Worm (Caenorhabditis elegans): ENCODE data around the gene F54G2.1.

Gene F54G2.1

ce11 chrX:2688583-2689220 lies 24.5 kb upstream of the F54G2.1 start, which contains the start of gene T14G11.1 (continued):
- TF ChIP-seq lag-1 (GFP tag; IDR thresholded peaks at IDR 0.05) (no peak), mes-4 (tag; optimal IDR thresholded peaks at IDR 0.05) (no peak), nhr-80 (tag; optimal IDR thresholded peaks at IDR 0.05) (peak; percentile 30), sptf-2 (GFP tag; optimal IDR thresholded peaks at IDR 0.05) (no peak), C17E4.6 (GFP tag; IDR thresholded peaks at IDR 0.05) (no peak), Y67H2A.10 (GFP tag; conservative IDR thresholded peaks at IDR 0.05) (no peak), ztf-22 (GFP tag; optimal IDR thresholded peaks at IDR 0.05) (no peak), zim-3 (tag; optimal IDR thresholded peaks at IDR 0.05) (no peak), F33H1.4 (GFP tag; IDR thresholded peaks at IDR 0.05) (peak; percentile 74), ztf-25 (GFP tag; IDR thresholded peaks at IDR 0.05) (no peak), tbp1 (GFP tag; optimal IDR thresholded peaks at IDR 0.05) (no peak)

ce11 chrX:2687174-2687573 lies 23.0 kb upstream of the F54G2.1 start, which contains the start of gene immt-1:
Gene immt-1 (minus strand): TSS chrX:2687184.
- TF ChIP-seq gei-17 (GFP tag; optimal IDR thresholded peaks at IDR 0.05) (no peak), dox-1 (GFP tag; IDR thresholded peaks at IDR 0.05) (peak; percentile 84), nhr-80 (tag; optimal IDR thresholded peaks at IDR 0.05) (peak; percentile 93), egl-18 (GFP tag; IDR thresholded peaks at IDR 0.05) (0 out of 2 replicates have a peak, but pooled peaks have one; percentile 43), Y67H2A.10 (GFP tag; conservative IDR thresholded peaks at IDR 0.05) (no peak), tbp1 (GFP tag; optimal IDR thresholded peaks at IDR 0.05) (peak; percentile 32), nfyb-1 (GFP tag; IDR thresholded peaks at IDR 0.05) (0 out of 2 replicates have a peak, but pooled peaks have one; percentile 21), ceh-27 (GFP tag; optimal IDR thresholded peaks at IDR 0.05) (peak; percentile 74), F49E8.2 (tag; optimal IDR thresholded peaks at IDR 0.05; ENCODE audit: insufficient read depth) (no peak), snpc-4 (GFP tag; optimal IDR thresholded peaks at IDR 0.05) (peak; percentile 58), snpc-4 (tag; optimal IDR thresholded peaks at IDR 0.05) (peak in 2 of 4 experiments; percentile 36 to 47), lin-54 (GFP tag; optimal IDR thresholded peaks at IDR 0.05) (peak; percentile 31), rcor-1 (GFP tag; IDR thresholded peaks at IDR 0.05) (peak; percentile 40; the same call in 1 of the 2 replicates), K12H6.12 (tag; optimal IDR thresholded peaks at IDR 0.05) (peak; percentile 62), cebp-1 (GFP tag; IDR thresholded peaks at IDR 0.05) (no peak), cebp-1 (tag; optimal IDR thresholded peaks at IDR 0.05) (peak; percentile 67), egrh-3 (GFP tag; IDR thresholded peaks at IDR 0.05) (no peak), nhr-120 (GFP tag; IDR thresholded peaks at IDR 0.05) (no peak), ets-4 (GFP tag; optimal IDR thresholded peaks at IDR 0.05) (no peak), ztf-18 (tag; optimal IDR thresholded peaks at IDR 0.05) (peak; percentile 92), lin-40 (tag; optimal IDR thresholded peaks at IDR 0.05) (peak; percentile 61), him-1 (tag; optimal IDR thresholded peaks at IDR 0.05) (no peak), madf-10 (tag; optimal IDR thresholded peaks at IDR 0.05) (peak; percentile 13), attf-5 (GFP tag; optimal IDR thresholded peaks at IDR 0.05) (peak; percentile 79), pbrm-1 (GFP tag; IDR thresholded peaks at IDR 0.05) (0 out of 2 replicates have a peak, but pooled peaks have one; percentile 17), hmg-1.2 (GFP tag; IDR thresholded peaks at IDR 0.05) (peak; percentile 39; the same call in 1 of the 2 replicates), ZK185.1 (tag; optimal IDR thresholded peaks at IDR 0.05; ENCODE audit: poor library complexity, severe bottlenecking) (peak; percentile 47), let-607 (tag; optimal IDR thresholded peaks at IDR 0.05) (peak in 1 of 2 experiments; percentile 31)
